Fruit fly (Drosophila melanogaster) whole organism, pupa: Measurements from ENCODE around the gene CG13928.

Experiments
- CG10348 ChIP-seq: fragments of 200-800 bp; sonication (Bioruptor generic); IDR thresholded peaks from 2 replicates; pipeline ENCODE4 v1.3.6; 2022; ENCODE audit warnings: missing biosample characterization, missing genetic modification characterization
- CG12605 ChIP-seq: fragments of 200-800 bp; sonication (Bioruptor generic); IDR thresholded peaks from 2 replicates; pipeline ENCODE4 v1.3.6; 2022; ENCODE audit warnings: missing biosample characterization, missing genetic modification characterization
- CG13204 ChIP-seq: fragments of 200-800 bp; sonication (Bioruptor generic); optimal IDR thresholded peaks from 2 replicates; lab custom pipeline; 2018; ENCODE audit warnings: missing biosample characterization, mild to moderate bottlenecking, missing genetic modification characterization, moderate library complexity
- CG14655 ChIP-seq: fragments of 200-800 bp; sonication (Bioruptor generic); optimal IDR thresholded peaks from 3 replicates; lab custom pipeline; 2017; ENCODE audit warnings: mild to moderate bottlenecking, missing biosample characterization, missing genetic modification reagents, missing genetic modification characterization
- CG15710 ChIP-seq: fragments of 200-800 bp; sonication (Bioruptor generic); optimal IDR thresholded peaks from 2 replicates; lab custom pipeline; 2018; ENCODE audit warnings: missing biosample characterization, mild to moderate bottlenecking, missing genetic modification characterization, moderate library complexity
- CG17806 ChIP-seq: fragments of 200-800 bp; sonication (Bioruptor generic); optimal IDR thresholded peaks from 2 replicates; lab custom pipeline; 2018; ENCODE audit warnings: missing biosample characterization, mild to moderate bottlenecking, missing genetic modification characterization, moderate library complexity
- CG32121 ChIP-seq: fragments of 200-800 bp; sonication (Bioruptor generic); IDR thresholded peaks from 2 replicates; pipeline ENCODE4 v1.3.6; 2022; ENCODE audit warnings: missing biosample characterization, missing genetic modification characterization
- CG34367 ChIP-seq: fragments of 200-800 bp; sonication (Bioruptor generic); optimal IDR thresholded peaks from 2 replicates; lab custom pipeline; 2018; ENCODE audit warnings: missing biosample characterization, mild to moderate bottlenecking, missing genetic modification characterization
- CG4496 ChIP-seq: fragments of 200-800 bp; sonication (Bioruptor generic); IDR thresholded peaks from 3 replicates; pipeline ENCODE4 v1.3.6; 2022; ENCODE audit warnings: missing biosample characterization, missing genetic modification characterization
- CG8159 ChIP-seq: fragments of 200-800 bp; sonication (Bioruptor generic); optimal IDR thresholded peaks from 3 replicates; lab custom pipeline; 2018; ENCODE audit warnings: missing biosample characterization, mild to moderate bottlenecking, missing genetic modification characterization, moderate library complexity
- CG8301 ChIP-seq: fragments of 200-800 bp; sonication (Bioruptor generic); optimal IDR thresholded peaks from 2 replicates; lab custom pipeline; 2018; ENCODE audit warnings: missing biosample characterization, mild to moderate bottlenecking, missing genetic modification characterization
- CG9948 ChIP-seq: fragments of 200-800 bp; sonication (Bioruptor generic); optimal IDR thresholded peaks from 2 replicates; lab custom pipeline; 2018; ENCODE audit warnings: missing biosample characterization, mild to moderate bottlenecking, missing genetic modification characterization, moderate library complexity
- D1 ChIP-seq: fragments of 200-800 bp; sonication (Bioruptor generic); optimal IDR thresholded peaks from 2 replicates; lab custom pipeline; 2018; ENCODE audit warnings: missing biosample characterization, mild to moderate bottlenecking, missing genetic modification characterization, moderate library complexity
- EcR ChIP-seq: fragments of 200-800 bp; sonication (Bioruptor generic); optimal IDR thresholded peaks from 3 replicates; lab custom pipeline; 2019; ENCODE audit warnings: missing biosample characterization, missing genetic modification characterization, mild to moderate bottlenecking, moderate library complexity, missing genetic modification reagents
- Ets98B ChIP-seq: fragments of 200-800 bp; sonication (Bioruptor generic); IDR thresholded peaks from 2 replicates; pipeline ENCODE4 v1.3.6; 2022; ENCODE audit warnings: missing biosample characterization, missing genetic modification characterization
- Pif1A ChIP-seq: fragments of 200-800 bp; sonication (Bioruptor generic); optimal IDR thresholded peaks from 3 replicates; lab custom pipeline; 2016; ENCODE audit warnings: missing biosample characterization, missing genetic modification characterization
- Pif1B ChIP-seq: fragments of 200-800 bp; sonication (Bioruptor generic); optimal IDR thresholded peaks from 3 replicates; lab custom pipeline; 2016; ENCODE audit warnings: missing biosample characterization, missing genetic modification characterization
- Snoo ChIP-seq: fragments of 200-800 bp; sonication (Bioruptor generic); optimal IDR thresholded peaks from 3 replicates; lab custom pipeline; 2017; ENCODE audit warnings: missing biosample characterization, mild to moderate bottlenecking, missing genetic modification characterization, inconsistent platforms
- fd96Ca ChIP-seq: fragments of 200-800 bp; sonication (Bioruptor generic); IDR thresholded peaks from 3 replicates; pipeline ENCODE4 v1.3.6; 2022; ENCODE audit warnings: missing biosample characterization, missing genetic modification characterization
- gl ChIP-seq: fragments of 200-800 bp; sonication (Bioruptor generic); optimal IDR thresholded peaks from 2 replicates; lab custom pipeline; 2018; ENCODE audit warnings: missing biosample characterization, mild to moderate bottlenecking, missing genetic modification characterization
- rn ChIP-seq: fragments of 200-800 bp; sonication (Bioruptor generic); IDR thresholded peaks from 2 replicates; pipeline ENCODE4 v1.3.6; 2022; ENCODE audit warnings: missing biosample characterization, missing genetic modification characterization

CG13928 gene

dm6 chr3L:1661738-1662370 lies 33.7 kb upstream of the CG13928 start:
- TF ChIP-seq CG8301 (tag; lab: Kevin White, UChicago) (no peak), CG13204 (GFP tag; lab: Kevin White, UChicago) (peak; percentile 28), CG15710 (tag; lab: Kevin White, UChicago) (no peak), fd96Ca (no peak), CG17806 (tag; lab: Kevin White, UChicago) (no peak), Pif1A (GFP tag; lab: Kevin White, UChicago) (no peak), Snoo (tag; lab: Kevin White, UChicago) (no peak), rn (GFP tag; lab: Robert Waterston, UW) (no peak), CG14655 (no peak)

dm6 chr3L:1653752-1654151 lies 25.6 kb upstream of the CG13928 start:
- TF ChIP-seq CG34367 (tag; lab: Kevin White, UChicago) (no peak), CG10348 (GFP tag; lab: Robert Waterston, UW) (no peak), EcR (GFP tag; lab: Kevin White, UChicago) (no peak), gl (tag; lab: Kevin White, UChicago) (no peak), CG14655 (no peak), Pif1A (GFP tag; lab: Kevin White, UChicago) (no peak), CG15710 (tag; lab: Kevin White, UChicago) (no peak), CG17806 (tag; lab: Kevin White, UChicago) (no peak)
- TF ChIP-seq, all 21 proteins: peak for 0

DNA sequence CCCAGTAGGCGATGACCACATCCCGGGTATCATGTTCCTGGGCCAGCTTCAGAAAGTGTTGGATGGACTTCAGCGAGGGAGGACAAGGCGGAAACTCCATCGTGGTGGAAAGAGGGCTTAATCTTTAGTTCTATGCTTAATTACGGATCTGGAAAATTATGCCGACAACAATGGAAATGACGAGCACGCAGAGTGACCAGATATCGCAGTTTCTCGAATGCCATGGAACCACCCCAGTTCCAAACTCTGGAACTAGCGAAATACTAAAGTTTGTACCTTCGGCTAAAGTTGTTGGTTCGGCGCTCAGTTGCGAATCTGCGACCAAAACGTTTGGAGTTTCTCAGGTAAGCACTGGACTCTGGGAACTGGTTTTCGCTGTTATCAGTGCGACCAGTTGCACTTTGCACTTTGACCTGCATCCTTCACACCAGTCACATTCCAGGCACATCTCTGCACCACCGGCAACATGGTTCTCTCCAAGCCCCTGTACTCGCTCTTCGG lies 24.6 kb upstream of the CG13928 start, which contains the start of the genes CG7970 and Vta1:
CG7970 (plus strand) TSS at position 51 of the 501 bp plus-strand sequence.
Vta1 (minus strand) TSS at position 201 of the 501 bp plus-strand sequence.
- TF ChIP-seq rn (GFP tag; lab: Robert Waterston, UW) (no peak), D1 (no peak), Pif1A (GFP tag; lab: Kevin White, UChicago) (no peak), CG10348 (GFP tag; lab: Robert Waterston, UW) (no peak), CG12605 (GFP tag; lab: Robert Waterston, UW) (peak; percentile 88), CG8301 (tag; lab: Kevin White, UChicago) (no peak), CG17806 (tag; lab: Kevin White, UChicago) (no peak), CG13204 (GFP tag; lab: Kevin White, UChicago) (no peak), CG8159 (tag; lab: Kevin White, UChicago) (no peak), Pif1B (GFP tag; lab: Kevin White, UChicago) (no peak), CG32121 (GFP tag; lab: Robert Waterston, UW) (peak; percentile 63; the same call in 1 of the 2 replicates), fd96Ca (no peak), Ets98B (GFP tag; lab: Robert Waterston, UW) (peak; percentile 77), CG34367 (tag; lab: Kevin White, UChicago) (peak; percentile 36), CG14655 (no peak), Snoo (tag; lab: Kevin White, UChicago) (no peak), EcR (GFP tag; lab: Kevin White, UChicago) (no peak), CG9948 (tag; lab: Kevin White, UChicago) (no peak), gl (tag; lab: Kevin White, UChicago) (peak; percentile 88), CG15710 (tag; lab: Kevin White, UChicago) (peak; percentile 45), CG4496 (GFP tag; lab: Robert Waterston, UW) (peak; percentile 78)
- TF ChIP-seq, all 21 proteins: peak for 7

DNA sequence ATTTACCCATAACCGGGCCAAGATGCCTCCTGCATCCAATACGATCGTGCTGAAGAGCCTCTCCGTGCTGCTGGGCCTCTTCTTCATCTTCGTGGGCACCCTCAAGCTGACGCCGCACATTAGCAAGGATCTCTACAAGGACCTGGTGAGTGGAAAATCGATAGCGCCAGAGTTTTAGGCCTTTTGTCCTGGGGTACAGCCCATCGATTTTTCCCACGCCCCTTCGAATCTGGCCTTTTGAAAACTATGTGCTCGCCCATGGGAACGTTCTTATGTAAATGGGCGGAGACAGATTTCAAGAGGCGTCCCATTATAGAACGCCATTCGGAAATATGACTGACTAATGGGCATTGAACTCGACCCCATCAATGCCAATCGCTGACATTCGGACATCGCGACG lies 21.2 kb upstream of the CG13928 start:
- TF ChIP-seq rn (GFP tag; lab: Robert Waterston, UW): no peak
- 0 out of 2 replicates have a peak, but pooled peaks have one; percentile 14 for TF ChIP-seq CG32121 (GFP tag; lab: Robert Waterston, UW)
- TF ChIP-seq CG13204 (GFP tag; lab: Kevin White, UChicago): no peak
- TF ChIP-seq Snoo (tag; lab: Kevin White, UChicago): no peak
- TF ChIP-seq gl (tag; lab: Kevin White, UChicago): no peak

DNA sequence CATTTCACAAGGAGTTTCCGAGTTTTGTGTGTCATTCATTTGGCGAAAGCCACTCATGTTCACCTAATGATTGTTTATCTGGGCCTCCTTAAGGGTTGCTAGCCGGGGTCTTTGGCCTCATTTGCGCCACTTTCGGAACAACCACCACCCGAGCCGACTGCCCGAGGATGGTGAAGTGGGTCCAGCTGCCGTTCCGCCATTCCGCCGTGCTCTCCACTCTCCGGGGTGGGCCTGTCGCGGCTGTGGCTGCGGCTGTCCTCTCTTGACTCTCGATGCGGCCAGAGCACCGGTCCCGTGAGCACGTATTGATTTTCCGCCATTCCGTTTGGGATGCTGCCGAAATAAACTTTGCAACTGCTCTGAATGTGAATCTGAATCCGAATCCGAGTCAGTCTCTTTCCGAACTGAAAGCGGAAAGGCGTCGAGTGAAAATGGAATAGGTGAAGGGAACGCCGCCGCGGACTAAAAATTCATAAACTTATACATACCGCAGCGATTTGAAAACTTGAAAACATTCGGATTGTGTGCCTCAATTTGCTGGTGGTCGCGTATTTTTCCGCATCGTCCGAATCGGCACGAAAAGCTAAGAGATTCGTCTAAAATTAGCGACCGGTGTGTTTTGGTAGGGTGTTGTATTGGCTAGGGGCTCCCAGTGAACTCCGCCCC lies 20.6 kb upstream of the CG13928 start, which contains the start of gene CG13920:
CG13920 (plus strand) TSS at position 255 of the 666 bp plus-strand sequence.
- TF ChIP-seq EcR (GFP tag; lab: Kevin White, UChicago): peak; percentile 86
- TF ChIP-seq CG14655: no peak
- no peak for TF ChIP-seq CG9948 (tag; lab: Kevin White, UChicago)
- TF ChIP-seq CG4496 (GFP tag; lab: Robert Waterston, UW): no peak

- TF ChIP-seq CG9948 (tag; lab: Kevin White, UChicago) (no peak), CG15710 (tag; lab: Kevin White, UChicago) (peak; percentile 83), EcR (GFP tag; lab: Kevin White, UChicago) (no peak)
Observed at dm6 chr3L:1647276-1647919, 19.2 kb upstream of the CG13928 start, which contains the start of the genes CG17249 and Bro. TSS of gene CG17249 (minus strand) at chr3L:1647464. TSS of gene Bro (plus strand) at chr3L:1647869.
